Worm (Caenorhabditis elegans) whole organism, L1 larva: ENCODE results near the gene srh-270.

Experiments
- C16A3.4 ChIP-seq: fragments of 150-350 bp; optimal IDR thresholded peaks from 2 replicates; lab custom pipeline; 2014; ENCODE audit warnings: missing biosample characterization, missing genetic modification characterization
- C34B4.2 ChIP-seq: sonication (generic microtip); optimal IDR thresholded peaks from 2 replicates; lab custom pipeline; 2017; ENCODE audit warnings: mild to moderate bottlenecking, missing genetic modification characterization, missing compliant biosample characterization
- aly-2 ChIP-seq: fragments of 150-350 bp; optimal IDR thresholded peaks from 2 replicates; lab custom pipeline; 2014; ENCODE audit warnings: missing biosample characterization, missing genetic modification characterization
- ama-1 ChIP-seq: fragments of 150-350 bp; optimal IDR thresholded peaks from 2 replicates; lab custom pipeline; 2014
- ceh-8 ChIP-seq: fragments of 200-800 bp; sonication (Bioruptor generic); optimal IDR thresholded peaks from 2 replicates; lab custom pipeline; 2018; ENCODE audit warnings: mild to moderate bottlenecking, missing genetic modification characterization, moderate library complexity, missing compliant biosample characterization
- ceh-82 ChIP-seq, 3 experiments: fragments of 150-350 bp in 1 of 3; sonication (generic microtip) in 2 of 3; optimal IDR thresholded peaks; 2 replicates each; lab custom pipeline; 2014 to 2017; ENCODE audit warnings: missing biosample characterization in 3 of 3, missing genetic modification characterization in 3 of 3
- ceh-90 ChIP-seq: sonication (generic microtip); optimal IDR thresholded peaks from 2 replicates; lab custom pipeline; 2016; ENCODE audit warnings: missing genetic modification characterization, missing compliant biosample characterization
- dpl-1 ChIP-seq, 3 experiments: fragments of 150-350 bp in 2 of 3; sonication (generic microtip) in 1 of 3; optimal IDR thresholded peaks; 2 replicates each; lab custom pipeline; 2014 to 2017; ENCODE audit warnings: missing biosample characterization in 3 of 3, missing genetic modification characterization in 3 of 3, missing genetic modification reagents in 3 of 3
- dsc-1 ChIP-seq: sonication (generic microtip); optimal IDR thresholded peaks from 2 replicates; lab custom pipeline; 2016; ENCODE audit warnings: mild to moderate bottlenecking, missing genetic modification characterization, missing compliant biosample characterization
- efl-3 ChIP-seq: fragments of 200-800 bp; sonication (Bioruptor generic); optimal IDR thresholded peaks from 2 replicates; lab custom pipeline; 2018; ENCODE audit warnings: mild to moderate bottlenecking, missing genetic modification characterization, missing compliant biosample characterization
- egl-13 ChIP-seq: sonication (generic microtip); optimal IDR thresholded peaks from 2 replicates; lab custom pipeline; 2016; ENCODE audit warnings: missing genotype, missing genetic modification reagents, missing genetic modification characterization, missing compliant biosample characterization
- egl-27 ChIP-seq, 2 experiments: fragments of 150-350 bp in 1 of 2; sonication (generic microtip); optimal IDR thresholded peaks; 3 replicates each; lab custom pipeline; 2017 to 2018; ENCODE audit warnings: missing biosample characterization in 2 of 2, missing genetic modification characterization in 2 of 2, missing genetic modification reagents in 2 of 2
- elt-2 ChIP-seq: sonication (generic microtip); optimal IDR thresholded peaks from 2 replicates; lab custom pipeline; 2016; ENCODE audit warnings: missing genetic modification characterization, mild to moderate bottlenecking, inconsistent platforms, missing compliant biosample characterization, missing genetic modification reagents
- elt-3 ChIP-seq, 6 experiments: fragments of 150-350 bp in 1 of 6; sonication (generic microtip); optimal IDR thresholded peaks; 2 replicates each; lab custom pipeline; 2017 to 2018; ENCODE audit warnings: missing biosample characterization in 6 of 6, missing genetic modification characterization in 6 of 6, inconsistent platforms in 1 of 6
- ets-5 ChIP-seq: fragments of 200-800 bp; sonication (Bioruptor generic); IDR thresholded peaks from 2 replicates; pipeline ENCODE4 v1.3.6; 2022; ENCODE audit warnings: missing genetic modification characterization, missing compliant biosample characterization
- fkh-10 ChIP-seq: sonication (generic microtip); optimal IDR thresholded peaks from 2 replicates; lab custom pipeline; 2017; ENCODE audit warnings: missing biosample characterization, missing genetic modification reagents, missing genetic modification characterization
- fkh-4 ChIP-seq: sonication (generic microtip); optimal IDR thresholded peaks from 2 replicates; lab custom pipeline; 2016; ENCODE audit warnings: missing compliant biosample characterization, missing genetic modification characterization, borderline replicate concordance
- hlh-4 ChIP-seq: sonication (generic microtip); optimal IDR thresholded peaks from 2 replicates; lab custom pipeline; 2016; ENCODE audit warnings: mild to moderate bottlenecking, missing genetic modification characterization, missing compliant biosample characterization
- hpl-2 ChIP-seq: fragments of 150-350 bp; optimal IDR thresholded peaks from 2 replicates; lab custom pipeline; 2014; ENCODE audit warnings: missing biosample characterization, missing genetic modification reagents, missing genetic modification characterization
- lin-13 ChIP-seq: fragments of 150-350 bp; optimal IDR thresholded peaks from 2 replicates; lab custom pipeline; 2014; ENCODE audit warnings: missing biosample characterization, missing genetic modification reagents, missing genetic modification characterization
- lin-35 ChIP-seq, 2 experiments: fragments of 150-350 bp; optimal IDR thresholded peaks; 2 replicates each; lab custom pipeline; 2014; ENCODE audit warnings: missing biosample characterization in 2 of 2, missing genetic modification characterization in 2 of 2, missing genetic modification reagents in 2 of 2
- lin-39 ChIP-seq: fragments of 150-350 bp; optimal IDR thresholded peaks from 2 replicates; lab custom pipeline; 2014; ENCODE audit warnings: missing biosample characterization, missing genetic modification reagents, missing genetic modification characterization
- mab-9 ChIP-seq: fragments of 200-800 bp; sonication (Bioruptor generic); IDR thresholded peaks from 2 replicates; pipeline ENCODE4 v1.3.6; 2022; ENCODE audit warnings: missing genetic modification reagents, missing genetic modification characterization, missing compliant biosample characterization
- nhr-11 ChIP-seq: fragments of 150-350 bp; optimal IDR thresholded peaks from 2 replicates; lab custom pipeline; 2014; ENCODE audit warnings: missing biosample characterization, missing genetic modification characterization
- nhr-77 ChIP-seq: fragments of 150-350 bp; optimal IDR thresholded peaks from 2 replicates; lab custom pipeline; 2014; ENCODE audit warnings: missing biosample characterization, missing genetic modification characterization
- nhr-85 ChIP-seq: sonication (generic microtip); peaks from one replicate; lab custom pipeline; 2016; ENCODE audit warnings: missing genetic modification characterization, inconsistent platforms, missing compliant biosample characterization
- skn-1 ChIP-seq: fragments of 150-350 bp; optimal IDR thresholded peaks from 2 replicates; lab custom pipeline; 2014; ENCODE audit warnings: missing biosample characterization, missing genetic modification characterization
- snpc-4 ChIP-seq: fragments of 150-350 bp; optimal IDR thresholded peaks from 2 replicates; lab custom pipeline; 2014; ENCODE audit warnings: missing biosample characterization, missing genetic modification characterization
- sox-4 ChIP-seq: sonication (generic microtip); optimal IDR thresholded peaks from 2 replicates; lab custom pipeline; 2016; ENCODE audit warnings: missing genetic modification characterization, missing compliant biosample characterization
- swsn-7 ChIP-seq: sonication (generic microtip); optimal IDR thresholded peaks from 2 replicates; lab custom pipeline; 2016; ENCODE audit warnings: missing genetic modification characterization, missing compliant biosample characterization
- tlp-1 ChIP-seq: fragments of 150-350 bp; optimal IDR thresholded peaks from 2 replicates; lab custom pipeline; 2014; ENCODE audit warnings: missing biosample characterization, missing genetic modification characterization
- unc-130 ChIP-seq: fragments of 150-350 bp; optimal IDR thresholded peaks from 2 replicates; lab custom pipeline; 2017; ENCODE audit warnings: missing biosample characterization, missing genetic modification characterization, inconsistent platforms
- unc-62 ChIP-seq: fragments of 150-350 bp; optimal IDR thresholded peaks from 2 replicates; lab custom pipeline; 2014; ENCODE audit warnings: missing biosample characterization, missing genetic modification reagents, missing genetic modification characterization
- unc-86 ChIP-seq: sonication (generic microtip); optimal IDR thresholded peaks from 2 replicates; lab custom pipeline; 2016; ENCODE audit warnings: missing genetic modification characterization, missing compliant biosample characterization
- vab-15 ChIP-seq: sonication (generic microtip); optimal IDR thresholded peaks from 2 replicates; lab custom pipeline; 2017; ENCODE audit warnings: missing genotype, mild to moderate bottlenecking, missing genetic modification characterization, missing compliant biosample characterization
- ztf-11 ChIP-seq, 2 experiments: sonication (generic microtip); optimal IDR thresholded peaks; 2 replicates each; lab custom pipeline; 2016 to 2017; ENCODE audit warnings: missing genetic modification characterization in 2 of 2, missing biosample characterization in 1 of 2, missing compliant biosample characterization in 1 of 2

srh-270 gene

DNA sequence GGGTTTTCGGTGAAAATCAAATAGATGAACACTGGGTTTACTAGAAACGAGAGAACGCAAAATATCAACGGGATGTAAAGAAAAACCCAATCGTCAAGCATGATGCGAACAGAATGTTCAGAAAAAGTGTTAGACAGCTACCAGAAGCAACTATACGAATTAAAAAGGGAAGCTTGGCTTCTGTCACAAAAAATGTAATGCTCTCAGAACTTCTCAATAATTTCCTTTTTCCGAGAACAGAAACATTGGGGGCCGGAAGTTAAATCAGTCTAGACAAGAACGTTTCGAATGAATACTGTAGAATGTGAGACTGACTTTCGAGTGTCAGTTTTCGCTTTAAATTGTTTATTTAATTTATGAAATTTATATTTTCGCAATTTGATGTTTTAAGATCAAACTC lies 1.7 kb downstream of the srh-270 start, which contains the start of gene srj-54:
Gene srj-54, minus strand, starts transcription at position 101 of the 400 bp plus-strand sequence.
- no peak for TF ChIP-seq sox-4 (tag; lab: Kevin White, UChicago)
- TF ChIP-seq unc-86 (tag; lab: Kevin White, UChicago) = no peak
- TF ChIP-seq lin-35 (GFP tag; optimal IDR thresholded peaks at IDR 0.05; lab: Kevin White, UChicago) = no peak
- TF ChIP-seq ceh-90 = no peak
- TF ChIP-seq fkh-4 (tag; lab: Kevin White, UChicago) = no peak
- TF ChIP-seq egl-13 (tag; lab: Kevin White, UChicago) = no peak
- no peak for TF ChIP-seq nhr-77 (tag; lab: Kevin White, UChicago)
- TF ChIP-seq lin-39 (tag; lab: Kevin White, UChicago) = no peak
- TF ChIP-seq vab-15 (tag; lab: Kevin White, UChicago) = no peak
- no peak for TF ChIP-seq efl-3 (GFP tag; lab: Kevin White, UChicago)
- no peak for TF ChIP-seq C16A3.4 (tag; lab: Kevin White, UChicago)
- no peak for TF ChIP-seq ceh-8 (GFP tag; lab: Kevin White, UChicago)
- TF ChIP-seq, all 84 proteins: peak for 0

DNA sequence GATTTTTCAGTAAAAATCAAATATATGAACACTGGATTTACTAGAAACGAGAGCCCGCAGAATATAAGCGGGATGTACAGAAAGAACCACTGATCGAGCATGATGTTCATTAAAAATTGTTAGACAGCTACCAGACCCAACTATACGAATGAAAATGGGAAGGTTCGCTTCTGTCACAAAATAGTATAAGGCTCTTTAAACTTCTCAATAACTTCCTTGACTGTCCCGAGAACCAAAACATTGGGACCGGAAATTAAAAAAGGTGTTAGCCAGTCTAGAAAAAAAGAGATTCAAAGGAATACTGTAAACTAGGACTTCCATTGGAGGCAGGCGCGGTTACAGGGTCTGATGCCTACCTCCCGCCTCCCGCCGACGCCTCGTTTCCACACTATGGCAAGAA lies 3.6 kb downstream of the srh-270 start, which contains the start of gene srj-55:
Gene srj-55, minus strand, starts transcription at position 101 of the 400 bp plus-strand sequence.
- no peak for TF ChIP-seq elt-2 (tag; lab: Kevin White, UChicago)
- TF ChIP-seq ets-5 = no peak
- TF ChIP-seq unc-130 = no peak
- TF ChIP-seq nhr-11 (tag; lab: Kevin White, UChicago) = no peak
- TF ChIP-seq lin-35 (GFP tag; optimal IDR thresholded peaks at IDR 0.05; lab: Kevin White, UChicago) = no peak
- TF ChIP-seq dsc-1 (tag; lab: Kevin White, UChicago) = no peak
- no peak for TF ChIP-seq C34B4.2 (tag; lab: Kevin White, UChicago)
- TF ChIP-seq skn-1 (tag; lab: Kevin White, UChicago) = no peak
- TF ChIP-seq lin-13 (GFP tag; lab: Kevin White, UChicago) = no peak
- TF ChIP-seq, all 84 proteins: peak for 0

DNA sequence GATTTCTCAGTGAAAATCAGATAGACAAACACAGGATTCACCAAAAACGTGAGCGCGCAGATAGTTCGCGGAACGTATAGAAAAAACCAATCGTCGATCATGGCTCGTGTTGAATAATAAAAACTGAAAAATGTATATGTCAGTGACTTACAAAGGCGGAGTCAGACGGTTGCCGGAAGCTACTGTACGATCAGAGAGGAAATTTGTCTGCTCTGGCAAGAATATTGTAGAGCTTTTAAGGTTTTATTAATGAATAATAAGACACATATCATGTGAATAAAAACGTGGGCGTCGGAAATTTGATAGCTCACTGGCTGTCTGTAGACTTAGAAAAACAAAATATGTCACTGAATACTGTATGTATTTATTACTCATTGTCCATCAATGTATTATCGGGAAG lies 5.9 kb downstream of the srh-270 start, which contains the start of gene srj-57:
Gene srj-57, minus strand, starts transcription at position 101 of the 400 bp plus-strand sequence.
- TF ChIP-seq C16A3.4 (tag; lab: Kevin White, UChicago) (no peak), ets-5 (no peak), nhr-11 (tag; lab: Kevin White, UChicago) (no peak), ztf-11 (tag; optimal IDR thresholded peaks at IDR 0.05; lab: Kevin White, UChicago) (no peak), elt-2 (tag; lab: Kevin White, UChicago) (no peak), ceh-82 (tag; optimal IDR thresholded peaks at IDR 0.05; lab: Kevin White, UChicago) (no peak), ama-1 (no peak), nhr-77 (tag; lab: Kevin White, UChicago) (no peak), unc-62 (GFP tag; lab: Kevin White, UChicago) (no peak), hlh-4 (no peak), efl-3 (GFP tag; lab: Kevin White, UChicago) (no peak), aly-2 (no peak), swsn-7 (tag; lab: Kevin White, UChicago) (no peak), elt-3 (tag; optimal IDR thresholded peaks at IDR 0.05; lab: Kevin White, UChicago) (no peak), hpl-2 (GFP tag; lab: Kevin White, UChicago) (no peak), fkh-10 (no peak), egl-13 (tag; lab: Kevin White, UChicago) (no peak), egl-27 (tag; optimal IDR thresholded peaks at IDR 0.05; lab: Kevin White, UChicago) (no peak)

DNA sequence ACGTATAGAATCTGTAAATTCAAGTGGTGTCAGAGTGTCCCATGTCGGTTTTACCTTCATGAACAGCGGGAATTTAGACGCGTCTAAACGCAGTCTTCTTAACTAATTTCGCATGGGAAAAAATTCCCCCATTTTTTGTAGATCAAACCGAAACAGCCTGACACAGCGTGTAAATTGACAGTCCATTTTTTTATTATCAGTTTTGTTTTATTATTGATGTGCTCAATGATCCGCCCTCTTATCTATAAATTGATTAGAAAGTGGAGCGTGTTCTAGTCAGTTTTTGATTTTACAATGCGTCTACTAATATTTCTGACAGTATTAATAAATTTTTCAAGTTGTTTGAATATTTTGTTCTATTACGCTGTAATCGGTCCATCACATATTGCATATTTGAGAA lies 12.3 kb downstream of the srh-270 start, which contains the start of gene ugt-53:
Gene ugt-53, plus strand, starts transcription at position 273 of the 400 bp plus-strand sequence.
- TF ChIP-seq unc-86 (tag; lab: Kevin White, UChicago) = no peak
- TF ChIP-seq nhr-85 = peak; percentile 21
- TF ChIP-seq elt-2 (tag; lab: Kevin White, UChicago) = peak; percentile 54

DNA sequence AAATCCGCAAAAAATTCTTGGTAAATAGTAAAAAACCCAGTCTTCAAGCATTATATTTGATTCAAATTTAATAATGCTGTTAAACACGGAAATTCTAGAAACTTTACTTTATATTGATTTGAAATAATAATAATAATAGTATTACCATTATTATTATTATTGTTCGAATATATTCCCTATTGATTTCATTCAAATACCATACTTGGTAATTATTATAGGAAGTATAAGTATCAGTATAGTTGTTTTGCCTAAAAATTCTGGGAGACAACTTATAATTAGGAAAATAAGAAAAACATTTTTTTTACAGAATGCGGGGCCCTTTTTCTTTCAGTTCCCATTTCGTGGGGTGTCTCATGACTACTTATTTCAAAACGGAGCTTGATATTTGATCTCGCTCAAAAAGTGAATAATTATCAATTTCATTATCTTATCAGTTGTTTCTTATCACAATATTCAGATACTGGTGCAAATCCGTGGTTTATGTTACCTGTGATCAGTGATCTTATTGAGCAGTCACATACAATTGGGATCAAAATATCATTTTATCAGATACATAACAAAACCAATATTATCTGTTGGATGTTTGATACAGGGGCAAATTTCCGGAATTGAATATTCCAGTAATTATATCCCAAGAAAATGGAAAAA lies 13.0 kb downstream of the srh-270 start, which contains the start of gene srj-49:
Gene srj-49, minus strand, starts transcription at position 51 of the 648 bp plus-strand sequence.
- TF ChIP-seq mab-9 (GFP tag; lab: Robert Waterston, UW) (no peak), dpl-1 (GFP tag; optimal IDR thresholded peaks at IDR 0.05; lab: Kevin White, UChicago) (no peak), nhr-85 (no peak), snpc-4 (tag; lab: Kevin White, UChicago) (no peak), elt-2 (tag; lab: Kevin White, UChicago) (peak; percentile 96), nhr-77 (tag; lab: Kevin White, UChicago) (no peak), tlp-1 (tag; lab: Kevin White, UChicago) (no peak), unc-130 (no peak)
- TF ChIP-seq, all 84 proteins: peak for 1
